Worm (Caenorhabditis elegans) whole organism, L1 larva: ENCODE data around the gene sre-21.

Experiments used
- C16A3.4 ChIP-seq: fragments of 150-350 bp; optimal IDR thresholded peaks from 2 replicates; lab custom pipeline; 2014; ENCODE audit warnings: missing biosample characterization, missing genetic modification characterization
- F16B12.6 ChIP-seq: fragments of 150-350 bp; optimal IDR thresholded peaks from 2 replicates; lab custom pipeline; 2014; ENCODE audit warnings: missing biosample characterization, missing genetic modification characterization
- Y116A8C.19 ChIP-seq: sonication (generic microtip); optimal IDR thresholded peaks from 2 replicates; lab custom pipeline; 2016; ENCODE audit warnings: missing compliant biosample characterization, missing genetic modification characterization, borderline replicate concordance
- aha-1 ChIP-seq: fragments of 150-350 bp; optimal IDR thresholded peaks from 2 replicates; lab custom pipeline; 2014; ENCODE audit warnings: missing biosample characterization, missing genetic modification characterization
- aly-2 ChIP-seq: fragments of 150-350 bp; optimal IDR thresholded peaks from 2 replicates; lab custom pipeline; 2014; ENCODE audit warnings: missing biosample characterization, missing genetic modification characterization
- blmp-1 ChIP-seq: fragments of 150-350 bp; optimal IDR thresholded peaks from 2 replicates; lab custom pipeline; 2014; ENCODE audit warnings: missing biosample characterization, missing genetic modification characterization
- ceh-8 ChIP-seq: fragments of 200-800 bp; sonication (Bioruptor generic); optimal IDR thresholded peaks from 2 replicates; lab custom pipeline; 2018; ENCODE audit warnings: mild to moderate bottlenecking, missing genetic modification characterization, moderate library complexity, missing compliant biosample characterization
- ceh-82 ChIP-seq, 3 experiments: fragments of 150-350 bp in 1 of 3; sonication (generic microtip) in 2 of 3; optimal IDR thresholded peaks; 2 replicates each; lab custom pipeline; 2014 to 2017; ENCODE audit warnings: missing biosample characterization in 3 of 3, missing genetic modification characterization in 3 of 3
- ces-1 ChIP-seq: fragments of 150-350 bp; optimal IDR thresholded peaks from 2 replicates; lab custom pipeline; 2014; ENCODE audit warnings: missing biosample characterization, missing genetic modification reagents, missing genetic modification characterization
- dsc-1 ChIP-seq: sonication (generic microtip); optimal IDR thresholded peaks from 2 replicates; lab custom pipeline; 2016; ENCODE audit warnings: mild to moderate bottlenecking, missing genetic modification characterization, missing compliant biosample characterization
- efl-1 ChIP-seq, 4 experiments: fragments of 150-350 bp; optimal IDR thresholded peaks in 3 of 4; peaks in 1 of 4; 1 replicate in 1 of 4; 2 replicates in 3 of 4; lab custom pipeline; 2014; ENCODE audit warnings: missing biosample characterization in 2 of 4, missing genetic modification characterization in 2 of 4, missing genetic modification reagents in 2 of 4
- efl-3 ChIP-seq: fragments of 200-800 bp; sonication (Bioruptor generic); optimal IDR thresholded peaks from 2 replicates; lab custom pipeline; 2018; ENCODE audit warnings: mild to moderate bottlenecking, missing genetic modification characterization, missing compliant biosample characterization
- elt-2 ChIP-seq: sonication (generic microtip); optimal IDR thresholded peaks from 2 replicates; lab custom pipeline; 2016; ENCODE audit warnings: missing genetic modification characterization, mild to moderate bottlenecking, inconsistent platforms, missing compliant biosample characterization, missing genetic modification reagents
- elt-3 ChIP-seq, 6 experiments: fragments of 150-350 bp in 1 of 6; sonication (generic microtip); optimal IDR thresholded peaks; 2 replicates each; lab custom pipeline; 2017 to 2018; ENCODE audit warnings: missing biosample characterization in 6 of 6, missing genetic modification characterization in 6 of 6, inconsistent platforms in 1 of 6
- ets-5 ChIP-seq: fragments of 200-800 bp; sonication (Bioruptor generic); IDR thresholded peaks from 2 replicates; pipeline ENCODE4 v1.3.6; 2022; ENCODE audit warnings: missing genetic modification characterization, missing compliant biosample characterization
- fos-1 ChIP-seq: fragments of 150-350 bp; optimal IDR thresholded peaks from 2 replicates; lab custom pipeline; 2014; ENCODE audit warnings: missing biosample characterization, missing genetic modification characterization
- hlh-17 ChIP-seq: fragments of 200-800 bp; sonication (Bioruptor generic); optimal IDR thresholded peaks from 2 replicates; lab custom pipeline; 2018; ENCODE audit warnings: missing genetic modification characterization, mild to moderate bottlenecking, missing compliant biosample characterization, moderate library complexity, borderline replicate concordance
- hlh-4 ChIP-seq: sonication (generic microtip); optimal IDR thresholded peaks from 2 replicates; lab custom pipeline; 2016; ENCODE audit warnings: mild to moderate bottlenecking, missing genetic modification characterization, missing compliant biosample characterization
- lin-14 ChIP-seq: fragments of 200-800 bp; sonication (Bioruptor generic); optimal IDR thresholded peaks from 2 replicates; lab custom pipeline; 2018; ENCODE audit warnings: mild to moderate bottlenecking, missing genetic modification characterization, moderate library complexity, missing compliant biosample characterization
- lin-15B ChIP-seq: fragments of 150-350 bp; sonication (generic microtip); optimal IDR thresholded peaks from 3 replicates; lab custom pipeline; 2014; ENCODE audit warnings: missing biosample characterization, missing genetic modification characterization
- lin-35 ChIP-seq, 2 experiments: fragments of 150-350 bp; optimal IDR thresholded peaks; 2 replicates each; lab custom pipeline; 2014; ENCODE audit warnings: missing biosample characterization in 2 of 2, missing genetic modification characterization in 2 of 2, missing genetic modification reagents in 2 of 2
- lir-3 ChIP-seq: sonication (generic microtip); optimal IDR thresholded peaks from 2 replicates; lab custom pipeline; 2016; ENCODE audit warnings: mild to moderate bottlenecking, missing genetic modification characterization, moderate library complexity, missing compliant biosample characterization; ENCODE audit not compliant: poor library complexity
- mab-9 ChIP-seq: fragments of 200-800 bp; sonication (Bioruptor generic); IDR thresholded peaks from 2 replicates; pipeline ENCODE4 v1.3.6; 2022; ENCODE audit warnings: missing genetic modification reagents, missing genetic modification characterization, missing compliant biosample characterization
- nhr-11 ChIP-seq: fragments of 150-350 bp; optimal IDR thresholded peaks from 2 replicates; lab custom pipeline; 2014; ENCODE audit warnings: missing biosample characterization, missing genetic modification characterization
- nhr-20 ChIP-seq: sonication (generic microtip); optimal IDR thresholded peaks from 2 replicates; lab custom pipeline; 2016; ENCODE audit warnings: mild to moderate bottlenecking, missing genetic modification characterization, missing compliant biosample characterization
- nhr-71 ChIP-seq: sonication (generic microtip); optimal IDR thresholded peaks from 2 replicates; lab custom pipeline; 2016; ENCODE audit warnings: mild to moderate bottlenecking, missing genetic modification characterization, moderate library complexity, missing compliant biosample characterization
- nhr-76 ChIP-seq: sonication (generic microtip); optimal IDR thresholded peaks from 2 replicates; lab custom pipeline; 2017; ENCODE audit warnings: missing biosample characterization, missing genetic modification characterization
- nhr-77 ChIP-seq: fragments of 150-350 bp; optimal IDR thresholded peaks from 2 replicates; lab custom pipeline; 2014; ENCODE audit warnings: missing biosample characterization, missing genetic modification characterization
- pqm-1 ChIP-seq: sonication (generic microtip); optimal IDR thresholded peaks from 3 replicates; lab custom pipeline; 2017; ENCODE audit warnings: missing biosample characterization, missing genetic modification characterization
- snpc-4 ChIP-seq: fragments of 150-350 bp; optimal IDR thresholded peaks from 2 replicates; lab custom pipeline; 2014; ENCODE audit warnings: missing biosample characterization, missing genetic modification characterization
- sptf-1 ChIP-seq: fragments of 150-350 bp; optimal IDR thresholded peaks from 2 replicates; lab custom pipeline; 2014; ENCODE audit warnings: missing biosample characterization, missing genetic modification characterization
- sup-37 ChIP-seq: fragments of 200-800 bp; sonication (Bioruptor generic); optimal IDR thresholded peaks from 2 replicates; lab custom pipeline; 2018; ENCODE audit warnings: mild to moderate bottlenecking, missing genetic modification characterization, missing compliant biosample characterization
- unc-86 ChIP-seq: sonication (generic microtip); optimal IDR thresholded peaks from 2 replicates; lab custom pipeline; 2016; ENCODE audit warnings: missing genetic modification characterization, missing compliant biosample characterization
- vab-15 ChIP-seq: sonication (generic microtip); optimal IDR thresholded peaks from 2 replicates; lab custom pipeline; 2017; ENCODE audit warnings: missing genotype, mild to moderate bottlenecking, missing genetic modification characterization, missing compliant biosample characterization
- zag-1 ChIP-seq: fragments of 150-350 bp; optimal IDR thresholded peaks from 2 replicates; lab custom pipeline; 2014; ENCODE audit warnings: missing biosample characterization, missing genetic modification characterization
- zip-4 ChIP-seq: fragments of 200-800 bp; sonication (Bioruptor generic); optimal IDR thresholded peaks from 2 replicates; lab custom pipeline; 2018; ENCODE audit warnings: mild to moderate bottlenecking, missing genetic modification characterization, moderate library complexity, missing compliant biosample characterization
- ztf-11 ChIP-seq, 2 experiments: sonication (generic microtip); optimal IDR thresholded peaks; 2 replicates each; lab custom pipeline; 2016 to 2017; ENCODE audit warnings: missing genetic modification characterization in 2 of 2, missing biosample characterization in 1 of 2, missing compliant biosample characterization in 1 of 2

The sre-21 gene

DNA sequence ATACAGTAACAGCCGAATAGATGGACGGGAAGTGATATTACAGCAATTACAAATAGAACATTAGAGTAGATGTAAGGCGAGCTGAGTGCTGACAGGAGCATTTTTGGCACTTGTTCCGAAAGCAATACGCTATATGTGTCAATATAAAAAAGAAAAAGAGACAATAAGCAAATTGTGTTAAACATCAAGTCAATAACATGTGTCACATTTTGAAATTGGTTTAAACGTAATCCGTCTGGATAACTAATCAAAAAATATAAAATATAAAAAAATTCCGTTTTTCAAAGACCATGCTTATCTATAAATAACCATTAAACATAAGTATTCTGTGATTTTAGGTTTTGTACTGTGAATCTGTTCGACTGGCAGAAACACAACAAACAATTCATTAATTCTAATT lies 22.6 kb upstream of the sre-21 start, which contains the start of gene srh-288:
srh-288 (minus strand) TSS at position 101 of the 400 bp plus-strand sequence.
- TF ChIP-seq aha-1 (no peak), nhr-77 (tag; lab: Kevin White, UChicago) (no peak), unc-86 (tag; lab: Kevin White, UChicago) (no peak), lin-14 (GFP tag; lab: Kevin White, UChicago) (no peak)
- TF ChIP-seq, all 84 proteins: peak for 0

DNA sequence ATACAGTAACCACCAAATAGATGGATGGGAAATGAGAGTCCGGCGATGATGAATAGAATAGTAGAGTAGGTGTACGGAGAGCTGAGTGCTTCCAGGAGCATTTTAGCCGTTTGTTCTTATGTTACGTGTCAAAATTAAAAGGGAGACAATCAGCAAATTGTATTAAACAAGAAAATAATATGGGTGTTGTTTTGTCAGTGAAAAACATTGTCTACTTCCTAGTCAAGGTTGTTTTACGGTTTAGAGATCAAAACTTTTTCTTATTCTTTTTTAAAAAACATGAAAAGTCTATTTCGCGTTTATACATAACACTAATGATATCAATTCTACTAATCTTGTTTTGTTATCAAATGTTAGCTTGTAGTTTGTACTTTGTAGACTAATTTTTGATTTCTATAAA lies 21.0 kb upstream of the sre-21 start, which contains the start of gene srh-289:
srh-289 (minus strand) TSS at position 101 of the 400 bp plus-strand sequence.
- TF ChIP-seq elt-3 (tag; optimal IDR thresholded peaks at IDR 0.05; lab: Kevin White, UChicago) (no peak), lin-14 (GFP tag; lab: Kevin White, UChicago) (no peak), ztf-11 (tag; optimal IDR thresholded peaks at IDR 0.05; lab: Kevin White, UChicago) (no peak), mab-9 (GFP tag; lab: Robert Waterston, UW) (no peak), blmp-1 (tag; lab: Kevin White, UChicago) (no peak), efl-3 (no peak), dsc-1 (tag; lab: Kevin White, UChicago) (no peak), aly-2 (tag; lab: Kevin White, UChicago) (no peak), F16B12.6 (tag; lab: Kevin White, UChicago) (no peak), lir-3 (tag; lab: Kevin White, UChicago) (no peak), vab-15 (no peak), nhr-11 (no peak)

DNA sequence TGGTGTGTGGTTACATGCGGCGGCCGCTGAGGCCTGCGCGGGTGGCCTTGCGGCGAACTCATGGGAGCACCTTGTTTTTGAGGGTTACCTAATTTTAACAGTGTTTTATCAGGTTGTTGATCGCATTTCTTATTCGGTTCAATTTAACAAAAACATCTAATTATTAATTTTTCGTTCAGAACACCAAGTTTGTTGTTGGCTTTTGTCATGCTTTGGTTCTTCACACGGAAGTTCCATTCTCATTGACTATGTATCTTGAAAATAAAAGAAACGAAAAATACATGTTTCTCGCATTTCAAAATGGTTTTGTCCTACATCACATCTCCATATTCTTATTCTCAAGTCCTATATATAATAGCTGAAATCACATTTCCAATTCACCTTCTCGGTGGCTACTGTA lies 17.2 kb upstream of the sre-21 start, which contains the start of gene srh-290:
srh-290 (plus strand) TSS at position 301 of the 400 bp plus-strand sequence.
- TF ChIP-seq fos-1 (tag; lab: Kevin White, UChicago) (no peak), pqm-1 (tag; lab: Kevin White, UChicago) (no peak), ets-5 (GFP tag; lab: Robert Waterston, UW) (no peak), snpc-4 (tag; lab: Kevin White, UChicago) (no peak)

DNA sequence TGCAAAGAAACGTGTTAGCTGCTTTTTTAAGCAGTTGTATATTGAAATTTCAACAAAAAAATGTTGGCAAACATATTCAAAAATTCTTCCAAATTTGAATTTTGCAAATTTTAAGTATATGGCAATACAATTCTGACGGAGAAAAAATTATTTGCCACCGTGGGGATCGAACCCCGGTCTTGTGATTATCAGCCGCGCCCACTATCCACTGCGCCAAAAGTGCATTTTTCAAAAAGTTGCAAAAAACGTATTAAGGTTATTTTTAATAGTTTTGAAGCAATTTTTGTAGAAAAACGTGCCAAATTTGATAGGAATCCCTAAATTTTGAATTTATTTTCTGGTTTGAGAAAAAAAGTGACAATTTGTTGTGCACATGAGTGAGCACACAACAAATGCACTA lies 11.4 kb upstream of the sre-21 start:
- TF ChIP-seq elt-3 (tag; optimal IDR thresholded peaks at IDR 0.05; lab: Kevin White, UChicago) (no peak), C16A3.4 (no peak), nhr-76 (tag; lab: Kevin White, UChicago) (no peak), zip-4 (no peak), nhr-71 (no peak), efl-3 (no peak), hlh-17 (GFP tag; lab: Kevin White, UChicago) (no peak), elt-2 (tag; lab: Kevin White, UChicago) (no peak)
- TF ChIP-seq, all 84 proteins: peak for 0

DNA sequence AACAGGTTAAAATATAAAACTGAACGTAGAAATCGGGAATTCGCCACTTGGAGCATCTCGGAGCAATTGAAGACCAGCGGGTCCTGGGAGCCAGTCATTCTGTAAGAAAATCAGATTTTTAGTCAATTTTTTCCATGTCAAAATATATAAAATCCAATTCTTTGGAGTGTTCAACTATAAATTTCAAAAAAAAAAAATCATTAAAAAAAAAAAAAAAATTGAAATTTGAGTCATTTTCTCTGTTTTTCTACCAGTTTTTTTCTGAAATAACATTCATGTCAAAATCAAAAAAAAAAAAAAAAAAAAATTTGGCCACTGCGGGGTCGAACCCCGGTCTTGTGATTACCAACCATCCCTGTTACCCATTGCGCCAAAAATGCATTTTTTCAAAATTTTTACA lies 10.5 kb upstream of the sre-21 start, which contains the start of gene srab-12:
srab-12 (minus strand) TSS at position 101 of the 400 bp plus-strand sequence.
- TF ChIP-seq blmp-1 (tag; lab: Kevin White, UChicago), result no peak
- TF ChIP-seq hlh-4 (tag; lab: Kevin White, UChicago), result no peak
- TF ChIP-seq vab-15, result no peak

DNA sequence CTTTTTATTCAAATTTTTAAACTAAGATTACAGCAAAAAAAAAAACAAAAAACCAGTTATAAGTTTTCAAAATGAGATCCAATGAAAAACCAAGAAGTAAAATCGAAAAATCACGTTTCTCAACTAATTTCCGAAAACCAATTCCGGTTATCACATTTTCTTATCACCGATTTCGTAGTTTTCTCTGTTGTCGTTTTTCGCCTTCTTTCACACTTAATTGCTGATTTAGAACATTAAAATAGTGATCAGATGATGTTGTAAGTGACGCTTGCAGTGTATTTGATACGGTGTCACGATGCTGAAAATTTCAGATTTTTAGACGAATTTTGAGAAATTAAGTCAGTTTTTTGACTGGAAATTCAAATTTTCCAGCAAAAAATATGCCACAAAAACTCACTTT lies 7.3 kb upstream of the sre-21 start:
- TF ChIP-seq blmp-1 (tag; lab: Kevin White, UChicago), result peak; percentile 40
- TF ChIP-seq nhr-76 (tag; lab: Kevin White, UChicago), result no peak
- no peak for TF ChIP-seq lin-15B (tag; lab: Kevin White, UChicago)
- no peak for TF ChIP-seq sup-37 (GFP tag; lab: Kevin White, UChicago)
- no peak for TF ChIP-seq zip-4
- no peak for TF ChIP-seq nhr-11
- TF ChIP-seq ceh-8 (GFP tag; lab: Kevin White, UChicago), result no peak
- no peak for TF ChIP-seq ceh-82 (tag; optimal IDR thresholded peaks at IDR 0.05; lab: Kevin White, UChicago)
- TF ChIP-seq elt-2 (tag; lab: Kevin White, UChicago), result peak; percentile 17
- TF ChIP-seq ces-1, result no peak
- TF ChIP-seq sptf-1 (tag; lab: Kevin White, UChicago), result no peak
- TF ChIP-seq lin-35 (GFP tag; optimal IDR thresholded peaks at IDR 0.05; lab: Kevin White, UChicago), result peak in 1 of 2 experiments; percentile 25
- TF ChIP-seq hlh-4 (tag; lab: Kevin White, UChicago), result no peak
- no peak for TF ChIP-seq zag-1 (tag; lab: Kevin White, UChicago)
- no peak for TF ChIP-seq efl-1 (optimal IDR thresholded peaks at IDR 0.05; lab: Kevin White, UChicago)
- TF ChIP-seq efl-1 (GFP tag; optimal IDR thresholded peaks at IDR 0.05 in 1 of 2; lab: Kevin White, UChicago), result peak in 1 of 2 experiments; percentile 11
- TF ChIP-seq elt-3 (tag; optimal IDR thresholded peaks at IDR 0.05; lab: Kevin White, UChicago), result no peak
- no peak for TF ChIP-seq Y116A8C.19 (tag; lab: Kevin White, UChicago)
- no peak for TF ChIP-seq nhr-20
